Fruit fly (Drosophila melanogaster) whole organism, embryonic: Measurements from ENCODE around the gene spidey.
A peak's percentile ranks its signal among the peaks of the same experiment; 100 is the strongest.

Experiments
- BEAF-32 ChIP-seq: fragments of 200-800 bp; sonication (Bioruptor generic); optimal IDR thresholded peaks from 3 replicates; lab custom pipeline; 2017; ENCODE audit warnings: missing biosample characterization, missing genetic modification characterization, mild to moderate bottlenecking, moderate library complexity, missing genetic modification reagents
- CG10959 ChIP-seq: fragments of 200-800 bp; sonication (Bioruptor generic); IDR thresholded peaks from 2 replicates; pipeline ENCODE4 v1.3.6; 2022; ENCODE audit warnings: missing biosample characterization, missing genetic modification characterization
- CG12391 ChIP-seq: fragments of 200-800 bp; sonication (Bioruptor generic); optimal IDR thresholded peaks from 3 replicates; lab custom pipeline; 2018; ENCODE audit warnings: missing biosample characterization, mild to moderate bottlenecking, missing genetic modification characterization, moderate library complexity
- CG12942 ChIP-seq: fragments of 200-800 bp; sonication (Bioruptor generic); optimal IDR thresholded peaks from 3 replicates; lab custom pipeline; 2016; ENCODE audit warnings: missing biosample characterization, missing genetic modification characterization
- CG14050 ChIP-seq: fragments of 200-800 bp; sonication (Bioruptor generic); IDR thresholded peaks from 3 replicates; pipeline ENCODE4 v1.3.6; 2022; ENCODE audit warnings: missing biosample characterization, missing genetic modification characterization
- CG2116 ChIP-seq: fragments of 200-800 bp; sonication (Bioruptor generic); optimal IDR thresholded peaks from 3 replicates; lab custom pipeline; 2018; ENCODE audit warnings: missing biosample characterization, mild to moderate bottlenecking, missing genetic modification characterization
- CG2199 ChIP-seq: fragments of 200-800 bp; sonication (Bioruptor generic); IDR thresholded peaks from 3 replicates; pipeline ENCODE4 v1.3.6; 2022; ENCODE audit warnings: missing biosample characterization, missing genetic modification characterization
- CG32767 ChIP-seq: fragments of 200-800 bp; sonication (Bioruptor generic); IDR thresholded peaks from 2 replicates; pipeline ENCODE4 v1.3.6; 2022; ENCODE audit warnings: missing biosample characterization, missing genetic modification characterization
- CG3281 ChIP-seq: fragments of 200-800 bp; sonication (Bioruptor generic); optimal IDR thresholded peaks from 3 replicates; lab custom pipeline; 2017; ENCODE audit warnings: missing biosample characterization, mild to moderate bottlenecking, missing genetic modification characterization
- CG33557 ChIP-seq: fragments of 200-800 bp; sonication (Bioruptor generic); optimal IDR thresholded peaks from 2 replicates; lab custom pipeline; 2019; ENCODE audit warnings: missing biosample characterization, mild to moderate bottlenecking, missing genetic modification characterization, moderate library complexity
- CG43689 ChIP-seq: fragments of 200-800 bp; sonication (Bioruptor generic); IDR thresholded peaks from 2 replicates; pipeline ENCODE4 v1.3.6; 2022; ENCODE audit warnings: missing biosample characterization, missing genetic modification characterization
- CG6854 ChIP-seq: fragments of 200-800 bp; sonication (Bioruptor generic); optimal IDR thresholded peaks from 3 replicates; lab custom pipeline; 2017; ENCODE audit warnings: missing biosample characterization, mild to moderate bottlenecking, missing genetic modification characterization
- CG9797 ChIP-seq: fragments of 200-800 bp; sonication (Bioruptor generic); optimal IDR thresholded peaks from 3 replicates; lab custom pipeline; 2018; ENCODE audit warnings: missing biosample characterization, mild to moderate bottlenecking, missing genetic modification characterization
- CTCF ChIP-seq: fragments of 200-800 bp; sonication (Bioruptor generic); optimal IDR thresholded peaks from 2 replicates; lab custom pipeline; 2017; ENCODE audit warnings: missing biosample characterization, mild to moderate bottlenecking, missing genetic modification characterization, moderate library complexity
- D19B ChIP-seq: fragments of 200-800 bp; sonication (Bioruptor generic); optimal IDR thresholded peaks from 2 replicates; lab custom pipeline; 2017; ENCODE audit warnings: missing biosample characterization, mild to moderate bottlenecking, missing genetic modification characterization
- Dad ChIP-seq: fragments of 200-800 bp; sonication (Bioruptor generic); optimal IDR thresholded peaks from 3 replicates; lab custom pipeline; 2016; ENCODE audit warnings: missing biosample characterization, missing genetic modification characterization
- Dfd ChIP-seq, 2 experiments: fragments of >200 bp; optimal IDR thresholded peaks; 2 replicates each; lab custom pipeline; 2017; ENCODE audit warnings: missing biosample characterization in 2 of 2, missing genetic modification characterization in 2 of 2
- Dip3 ChIP-seq: fragments of 200-800 bp; sonication (Bioruptor generic); optimal IDR thresholded peaks from 3 replicates; lab custom pipeline; 2016; ENCODE audit warnings: missing biosample characterization, missing genetic modification characterization
- Doc3 ChIP-seq: fragments of 200-800 bp; sonication (Bioruptor generic); IDR thresholded peaks from 3 replicates; pipeline ENCODE4 v1.3.6; 2022; ENCODE audit warnings: missing biosample characterization, missing genetic modification characterization; ENCODE audit not compliant: partially characterized antibody
- Ets65A ChIP-seq: fragments of 200-800 bp; sonication (Bioruptor generic); peaks from one replicate; lab custom pipeline; 2016; ENCODE audit warnings: missing biosample characterization, missing genetic modification characterization
- HmgD ChIP-seq: fragments of 200-800 bp; sonication (Bioruptor generic); optimal IDR thresholded peaks from 3 replicates; lab custom pipeline; 2016; ENCODE audit warnings: missing biosample characterization, missing genetic modification characterization
- NK7.1 ChIP-seq: fragments of 200-800 bp; sonication (Bioruptor generic); optimal IDR thresholded peaks from 3 replicates; lab custom pipeline; 2016; ENCODE audit warnings: missing biosample characterization, missing genetic modification characterization
- Neu2 ChIP-seq: fragments of 200-800 bp; sonication (Bioruptor generic); optimal IDR thresholded peaks from 3 replicates; lab custom pipeline; 2016; ENCODE audit warnings: missing biosample characterization, missing genetic modification characterization, borderline replicate concordance
- Nf-YC ChIP-seq: fragments of 200-800 bp; optimal IDR thresholded peaks from 3 replicates; lab custom pipeline; 2019; ENCODE audit warnings: missing biosample characterization, mild to moderate bottlenecking, missing genetic modification characterization, moderate library complexity
- Oaz ChIP-seq: fragments of 200-800 bp; sonication (Bioruptor generic); IDR thresholded peaks from 2 replicates; pipeline ENCODE4 v1.3.6; 2022; ENCODE audit warnings: missing biosample characterization, missing genetic modification characterization
- Tbp ChIP-seq: fragments of >200 bp; optimal IDR thresholded peaks from 2 replicates; lab custom pipeline; 2018; ENCODE audit warnings: missing biosample characterization, missing genetic modification characterization
- Vsx1 ChIP-seq: fragments of 200-800 bp; sonication (Bioruptor generic); optimal IDR thresholded peaks from 2 replicates; lab custom pipeline; 2017; ENCODE audit warnings: missing biosample characterization, mild to moderate bottlenecking, missing genetic modification characterization, missing genetic modification reagents
- Xrp1 ChIP-seq: fragments of 200-800 bp; sonication (Bioruptor generic); IDR thresholded peaks from 2 replicates; pipeline ENCODE4 v1.3.6; 2022; ENCODE audit warnings: missing biosample characterization, missing genetic modification characterization
- YL-1 ChIP-seq: fragments of 200-800 bp; sonication (Bioruptor generic); optimal IDR thresholded peaks from 3 replicates; lab custom pipeline; 2017; ENCODE audit warnings: missing biosample characterization, mild to moderate bottlenecking, missing genetic modification characterization
- ab ChIP-seq: fragments of 200-800 bp; sonication (Bioruptor generic); optimal IDR thresholded peaks from 2 replicates; lab custom pipeline; 2016; ENCODE audit warnings: missing biosample characterization, missing genetic modification characterization
- cg ChIP-seq: fragments of 200-800 bp; sonication (Bioruptor generic); optimal IDR thresholded peaks from 3 replicates; lab custom pipeline; 2019; ENCODE audit warnings: missing biosample characterization, mild to moderate bottlenecking, missing genetic modification characterization, moderate library complexity
- dmrt11E ChIP-seq: fragments of 200-800 bp; sonication (Bioruptor generic); optimal IDR thresholded peaks from 3 replicates; lab custom pipeline; 2018; ENCODE audit warnings: missing biosample characterization, mild to moderate bottlenecking, missing genetic modification characterization, moderate library complexity
- gcm ChIP-seq: fragments of 200-800 bp; sonication (Bioruptor generic); optimal IDR thresholded peaks from 2 replicates; lab custom pipeline; 2019; ENCODE audit warnings: missing biosample characterization, mild to moderate bottlenecking, missing genetic modification characterization, moderate library complexity
- gfzf ChIP-seq: fragments of 200-800 bp; sonication (Bioruptor generic); optimal IDR thresholded peaks from 2 replicates; lab custom pipeline; 2016; ENCODE audit warnings: missing biosample characterization, mild to moderate bottlenecking, missing genetic modification characterization, moderate library complexity
- ham ChIP-seq: fragments of 200-800 bp; sonication (Bioruptor generic); IDR thresholded peaks from 2 replicates; pipeline ENCODE4 v1.3.6; 2022; ENCODE audit warnings: missing biosample characterization, missing genetic modification characterization
- hbn ChIP-seq: fragments of 200-800 bp; sonication (Bioruptor generic); IDR thresholded peaks from 2 replicates; pipeline ENCODE4 v1.3.6; 2022; ENCODE audit warnings: missing biosample characterization, missing genetic modification characterization; ENCODE audit not compliant: partially characterized antibody
- jing ChIP-seq: fragments of 200-800 bp; sonication (Bioruptor generic); optimal IDR thresholded peaks from 2 replicates; lab custom pipeline; 2018; ENCODE audit warnings: missing biosample characterization, mild to moderate bottlenecking, missing genetic modification characterization
- ken ChIP-seq: fragments of 200-800 bp; sonication (Bioruptor generic); IDR thresholded peaks from 3 replicates; pipeline ENCODE4 v1.3.6; 2022; ENCODE audit warnings: missing biosample characterization, missing genetic modification characterization
- kni ChIP-seq: fragments of 200-800 bp; sonication (Bioruptor generic); optimal IDR thresholded peaks from 3 replicates; lab custom pipeline; 2017; ENCODE audit warnings: mild to moderate bottlenecking, missing biosample characterization, missing genetic modification reagents, missing genetic modification characterization
- lola ChIP-seq, 3 experiments: fragments of >200 bp in 2 of 3; fragments of 200-800 bp in 1 of 3; sonication (Bioruptor generic) in 1 of 3; optimal IDR thresholded peaks; 2 replicates each; lab custom pipeline; 2017 to 2019; ENCODE audit warnings: missing biosample characterization in 3 of 3, missing genetic modification characterization in 3 of 3, mild to moderate bottlenecking in 1 of 3, moderate library complexity in 1 of 3
- pan ChIP-seq, 4 experiments: fragments of >200 bp in 3 of 4; fragments of 200-800 bp in 1 of 4; sonication (Bioruptor generic) in 1 of 4; optimal IDR thresholded peaks in 3 of 4; IDR thresholded peaks in 1 of 4; 2 replicates each; pipeline versions ENCODE4 v1.3.6 to Lab custom; 2017 to 2022; ENCODE audit warnings: missing biosample characterization in 2 of 4, missing genetic modification characterization in 2 of 4, mixed read lengths in 1 of 4
- row ChIP-seq: fragments of 200-800 bp; sonication (Bioruptor generic); IDR thresholded peaks from 3 replicates; pipeline ENCODE4 v1.3.6; 2022; ENCODE audit warnings: missing biosample characterization, missing genetic modification characterization
- sim ChIP-seq: fragments of 200-800 bp; sonication (Bioruptor generic); IDR thresholded peaks from 2 replicates; pipeline ENCODE4 v1.3.6; 2022; ENCODE audit warnings: missing biosample characterization, missing genetic modification characterization
- ssp ChIP-seq: fragments of 200-800 bp; sonication (Bioruptor generic); IDR thresholded peaks from 2 replicates; pipeline ENCODE4 v1.3.6; 2022; ENCODE audit warnings: missing biosample characterization, missing genetic modification characterization
- sug ChIP-seq: fragments of 200-800 bp; optimal IDR thresholded peaks from 2 replicates; lab custom pipeline; 2019; ENCODE audit warnings: missing biosample characterization, mild to moderate bottlenecking, missing genetic modification characterization, moderate library complexity
- tgo ChIP-seq: fragments of 200-800 bp; sonication (Bioruptor generic); IDR thresholded peaks from 3 replicates; pipeline ENCODE4 v1.3.6; 2022; ENCODE audit warnings: missing biosample characterization, missing genetic modification characterization
- trh ChIP-seq: fragments of 200-800 bp; sonication (Bioruptor generic); optimal IDR thresholded peaks from 2 replicates; lab custom pipeline; 2016; ENCODE audit warnings: missing biosample characterization, missing genetic modification characterization
- zen2 ChIP-seq: fragments of 200-800 bp; sonication (Bioruptor generic); IDR thresholded peaks from 3 replicates; pipeline ENCODE4 v1.3.6; 2022; ENCODE audit warnings: missing biosample characterization, missing genetic modification characterization; ENCODE audit not compliant: partially characterized antibody
- zfh2 ChIP-seq: fragments of 200-800 bp; sonication (Bioruptor generic); optimal IDR thresholded peaks from 2 replicates; lab custom pipeline; 2016; ENCODE audit warnings: missing biosample characterization, missing genetic modification characterization

The spidey gene

DNA sequence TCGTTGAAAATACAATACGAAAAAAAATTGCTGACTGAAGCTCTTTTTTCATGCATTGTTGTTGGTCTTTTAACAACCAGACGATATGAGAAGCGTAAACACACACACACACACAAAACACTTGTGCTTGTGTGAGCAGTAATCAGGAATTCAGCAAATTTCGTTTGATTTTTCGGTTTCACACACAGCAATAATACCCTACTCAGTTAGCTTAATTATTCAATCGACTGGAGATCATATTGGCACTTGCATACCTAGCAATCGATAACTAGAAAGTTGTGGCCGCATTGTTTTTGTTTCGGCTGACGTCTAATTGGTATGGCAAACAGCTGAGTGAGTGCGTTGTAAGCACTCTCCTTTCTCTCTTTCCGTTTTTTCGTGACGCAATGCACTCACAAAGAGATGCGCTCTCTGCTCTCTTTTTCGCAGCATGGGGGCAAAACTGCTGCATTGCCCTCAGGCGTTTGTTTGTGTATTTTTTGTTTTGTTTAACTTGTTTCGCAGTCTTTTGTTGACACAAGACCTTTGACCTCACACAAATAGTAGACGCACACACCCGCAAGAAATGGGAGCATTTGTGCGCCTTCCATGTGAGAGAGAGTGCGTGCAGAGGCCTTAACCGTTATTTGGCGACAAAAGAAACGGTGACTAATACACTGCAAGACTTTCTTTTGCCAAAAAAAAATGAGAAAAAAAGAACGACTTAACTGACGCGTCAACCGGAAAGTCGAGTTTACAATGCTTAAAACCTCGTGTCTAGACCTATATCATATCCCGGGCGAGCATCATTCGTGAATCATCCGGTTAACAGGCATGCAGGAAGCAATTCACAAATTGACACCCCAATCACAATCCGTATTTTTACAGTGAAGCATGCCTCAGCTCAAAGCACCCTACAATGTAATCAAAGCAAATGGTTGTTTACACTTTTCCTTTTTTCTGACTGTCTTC lies 36.3 kb downstream of the spidey start (continued):
- TF ChIP-seq CG2199 (GFP tag; lab: Robert Waterston, UW), result 0 out of 3 replicates have a peak, but pooled peaks have one; percentile 13
- TF ChIP-seq kni, result peak; percentile 42
- TF ChIP-seq hbn (GFP tag; lab: Robert Waterston, UW), result no peak
- no peak for TF ChIP-seq CG12391 (tag; lab: Kevin White, UChicago)
- no peak for TF ChIP-seq CG33557 (GFP tag; lab: Kevin White, UChicago)
- TF ChIP-seq CG10959 (GFP tag; lab: Robert Waterston, UW), result no peak
- TF ChIP-seq Vsx1 (GFP tag; lab: Kevin White, UChicago), result no peak
- TF ChIP-seq zfh2, result peak; percentile 40
- TF ChIP-seq NK7.1 (GFP tag; lab: Kevin White, UChicago), result no peak
- TF ChIP-seq ab (GFP tag; lab: Kevin White, UChicago), result no peak
- TF ChIP-seq Neu2, result no peak
- TF ChIP-seq trh (GFP tag; lab: Kevin White, UChicago), result no peak
- TF ChIP-seq lola (GFP tag; optimal IDR thresholded peaks at IDR 0.05; lab: Kevin White, UChicago), result no peak
- TF ChIP-seq CG2116 (GFP tag; lab: Kevin White, UChicago), result no peak
- TF ChIP-seq gfzf (GFP tag; lab: Kevin White, UChicago), result no peak
- TF ChIP-seq pan (optimal IDR thresholded peaks at IDR 0.05; lab: Kevin White, UChicago), result no peak
- peak in 1 of 2 experiments; percentile 57 for TF ChIP-seq pan (GFP tag; optimal IDR thresholded peaks at IDR 0.05 in 1 of 2, IDR thresholded peaks at IDR 0.05 in 1 of 2)
- TF ChIP-seq Doc3 (GFP tag; lab: Robert Waterston, UW), result peak; percentile 27; the same call in 1 of the 3 replicates
- TF ChIP-seq ken, result no peak
- TF ChIP-seq zen2 (GFP tag; lab: Robert Waterston, UW), result no peak
- TF ChIP-seq Ets65A (GFP tag; lab: Kevin White, UChicago), result peak; percentile 90
- TF ChIP-seq YL-1 (GFP tag; lab: Kevin White, UChicago), result no peak
- TF ChIP-seq CG6854 (GFP tag; lab: Kevin White, UChicago), result no peak
- no peak for TF ChIP-seq Dad (GFP tag; lab: Kevin White, UChicago)
- TF ChIP-seq Dip3 (GFP tag; lab: Kevin White, UChicago), result peak; percentile 14
- TF ChIP-seq jing (GFP tag; lab: Kevin White, UChicago), result no peak
- peak; percentile 5 for TF ChIP-seq CG3281 (GFP tag; lab: Kevin White, UChicago)
- no peak for TF ChIP-seq ham (GFP tag; lab: Robert Waterston, UW)
- TF ChIP-seq sim (GFP tag; lab: Robert Waterston, UW), result no peak
- TF ChIP-seq D19B (GFP tag; lab: Kevin White, UChicago), result peak; percentile 51
- no peak for TF ChIP-seq CG32767
- TF ChIP-seq CG43689, result no peak
- TF ChIP-seq sug (tag; lab: Kevin White, UChicago), result peak; percentile 47
- no peak for TF ChIP-seq Oaz
- TF ChIP-seq CTCF (GFP tag; lab: Kevin White, UChicago), result no peak
- peak; percentile 1 for TF ChIP-seq HmgD
- peak; percentile 39 for TF ChIP-seq row (GFP tag; lab: Robert Waterston, UW)
- no peak for TF ChIP-seq CG12942 (GFP tag; lab: Kevin White, UChicago)
- TF ChIP-seq Xrp1 (GFP tag; lab: Robert Waterston, UW), result 0 out of 2 replicates have a peak, but pooled peaks have one; percentile 33
- no peak for TF ChIP-seq ssp (GFP tag; lab: Robert Waterston, UW)
- no peak for TF ChIP-seq gcm (GFP tag; lab: Kevin White, UChicago)
- TF ChIP-seq tgo (GFP tag; lab: Robert Waterston, UW), result peak; percentile 33; the same call in 2 of the 3 replicates
- TF ChIP-seq Nf-YC (tag; lab: Kevin White, UChicago), result no peak
- no peak for TF ChIP-seq Tbp (GFP tag; lab: Kevin White, UChicago)
- no peak for TF ChIP-seq CG9797 (GFP tag; lab: Kevin White, UChicago)
- TF ChIP-seq Dfd (GFP tag; optimal IDR thresholded peaks at IDR 0.05; lab: Kevin White, UChicago), result no peak
- no peak for TF ChIP-seq CG14050
- no peak for TF ChIP-seq BEAF-32 (GFP tag; lab: Kevin White, UChicago)
- TF ChIP-seq dmrt11E (tag; lab: Kevin White, UChicago), result peak; percentile 8
- peak; percentile 92 for TF ChIP-seq cg (GFP tag; lab: Kevin White, UChicago)
